Fruit fly (Drosophila melanogaster): Measurements from ENCODE around the gene CG3526.

- TF ChIP-seq ttk (optimal IDR thresholded peaks at IDR 0.05) = no peak
- no peak for TF ChIP-seq h (optimal IDR thresholded peaks at IDR 0.05)
- no peak for TF ChIP-seq Sin3A (optimal IDR thresholded peaks at IDR 0.05)
- TF ChIP-seq psq (optimal IDR thresholded peaks at IDR 0.05) = no peak
These were observed 46.2 kb downstream of the CG3526 start, which contains the start of gene CG3598 for dm6 chrX:2936727-2937126.
